Worm (Caenorhabditis elegans): ENCODE results near the gene C11G10.1.

The C11G10.1 gene

ce11 chrX:15188986-15189675 lies 30.6 kb upstream of the C11G10.1 start (continued):
- TF ChIP-seq blmp-1 (tag; optimal IDR thresholded peaks at IDR 0.05) (no peak), hlh-17 (GFP tag; optimal IDR thresholded peaks at IDR 0.05; ENCODE audit: borderline replicate concordance) (no peak), nhr-237 (tag; optimal IDR thresholded peaks at IDR 0.05) (no peak), rnt-1 (tag; optimal IDR thresholded peaks at IDR 0.05) (peak; percentile 46)

ce11 chrX:15188510-15188909 lies 30.0 kb upstream of the C11G10.1 start:
- no peak for TF ChIP-seq sup-37 (GFP tag; optimal IDR thresholded peaks at IDR 0.05)
- TF ChIP-seq nhr-90 (tag; optimal IDR thresholded peaks at IDR 0.05; ENCODE audit: poor library complexity) = no peak
- no peak for TF ChIP-seq ces-1 (GFP tag; optimal IDR thresholded peaks at IDR 0.05)
- no peak for TF ChIP-seq tlp-1 (tag; optimal IDR thresholded peaks at IDR 0.05)
- peak; percentile 14 for TF ChIP-seq nhr-47 (tag; optimal IDR thresholded peaks at IDR 0.05)
- peak; percentile 36 for TF ChIP-seq pax-3 (tag; optimal IDR thresholded peaks at IDR 0.05)
- TF ChIP-seq isw-1 (GFP tag; IDR thresholded peaks at IDR 0.05) = no peak
- no peak for TF ChIP-seq ceh-82 (tag; optimal IDR thresholded peaks at IDR 0.05)
- no peak for TF ChIP-seq ceh-63 (GFP tag; optimal IDR thresholded peaks at IDR 0.05)
- no peak for TF ChIP-seq C16A3.4 (tag; optimal IDR thresholded peaks at IDR 0.05)
- TF ChIP-seq mdl-1 (tag; optimal IDR thresholded peaks at IDR 0.05) = no peak
- TF ChIP-seq nhr-71 (tag; optimal IDR thresholded peaks at IDR 0.05) = peak; percentile 27
- TF ChIP-seq ztf-4 (tag; optimal IDR thresholded peaks at IDR 0.05) = no peak
- no peak for TF ChIP-seq C04F5.9 (tag; optimal IDR thresholded peaks at IDR 0.05)
- TF ChIP-seq nhr-85 (tag) = peak; percentile 18
- TF ChIP-seq mep-1 (tag; optimal IDR thresholded peaks at IDR 0.05) = no peak
- no peak for TF ChIP-seq nhr-76 (tag; optimal IDR thresholded peaks at IDR 0.05)
- TF ChIP-seq alr-1 (tag; optimal IDR thresholded peaks at IDR 0.05; ENCODE audit: borderline replicate concordance) = no peak
- TF ChIP-seq sox-4 (tag; optimal IDR thresholded peaks at IDR 0.05) = peak; percentile 68
- no peak for TF ChIP-seq ets-5 (GFP tag; IDR thresholded peaks at IDR 0.05)
- peak; percentile 46 for TF ChIP-seq ceh-8 (GFP tag; optimal IDR thresholded peaks at IDR 0.05)
- peak; percentile 95 for TF ChIP-seq dsc-1 (tag; optimal IDR thresholded peaks at IDR 0.05)
- no peak for TF ChIP-seq mef-2 (tag; optimal IDR thresholded peaks at IDR 0.05)
- TF ChIP-seq hlh-4 (tag; optimal IDR thresholded peaks at IDR 0.05) = no peak
- TF ChIP-seq fkh-8 (tag; optimal IDR thresholded peaks at IDR 0.05) = peak; percentile 50
- TF ChIP-seq lir-3 (tag; optimal IDR thresholded peaks at IDR 0.05; ENCODE audit: poor library complexity) = no peak
- TF ChIP-seq fkh-4 (tag; optimal IDR thresholded peaks at IDR 0.05; ENCODE audit: borderline replicate concordance) = no peak
- TF ChIP-seq fkh-10 (GFP tag; optimal IDR thresholded peaks at IDR 0.05) = no peak
- no peak for TF ChIP-seq elt-2 (tag; optimal IDR thresholded peaks at IDR 0.05)
- no peak for TF ChIP-seq snpc-4 (tag; optimal IDR thresholded peaks at IDR 0.05)
- no peak for TF ChIP-seq nhr-12 (tag; optimal IDR thresholded peaks at IDR 0.05)
- no peak for TF ChIP-seq elt-3 (tag; optimal IDR thresholded peaks at IDR 0.05)

- TF ChIP-seq lin-35 (GFP tag; optimal IDR thresholded peaks at IDR 0.05) (peak; percentile 77 to 90), pqm-1 (tag; optimal IDR thresholded peaks at IDR 0.05) (peak; percentile 44), nhr-77 (tag; optimal IDR thresholded peaks at IDR 0.05) (peak; percentile 90), hpl-2 (GFP tag; optimal IDR thresholded peaks at IDR 0.05) (peak; percentile 73), lsy-2 (tag; optimal IDR thresholded peaks at IDR 0.05) (peak; percentile 86 to 89), nhr-71 (tag; optimal IDR thresholded peaks at IDR 0.05) (peak; percentile 94), unc-98 (GFP tag; IDR thresholded peaks at IDR 0.05) (no peak), nhr-12 (tag; optimal IDR thresholded peaks at IDR 0.05) (no peak), unc-130 (tag; optimal IDR thresholded peaks at IDR 0.05) (peak; percentile 78), jun-1 (tag; optimal IDR thresholded peaks at IDR 0.05) (peak; percentile 84), ceh-90 (tag; optimal IDR thresholded peaks at IDR 0.05) (no peak), hlh-17 (GFP tag; optimal IDR thresholded peaks at IDR 0.05; ENCODE audit: borderline replicate concordance) (no peak), nhr-84 (tag; optimal IDR thresholded peaks at IDR 0.05) (no peak), zip-4 (GFP tag; optimal IDR thresholded peaks at IDR 0.05) (peak; percentile 85), lin-15B (tag; optimal IDR thresholded peaks at IDR 0.05) (peak; percentile 52), nhr-28 (tag; optimal IDR thresholded peaks at IDR 0.05) (no peak), unc-62 (GFP tag; optimal IDR thresholded peaks at IDR 0.05) (no peak), vab-15 (tag; optimal IDR thresholded peaks at IDR 0.05) (no peak), rnt-1 (tag; optimal IDR thresholded peaks at IDR 0.05) (peak; percentile 95), nhr-90 (tag; optimal IDR thresholded peaks at IDR 0.05; ENCODE audit: poor library complexity) (peak; percentile 95)
Observed at ce11 chrX:15181454-15181853, 22.9 kb upstream of the C11G10.1 start, which contains the start of gene pkhm-2. Gene pkhm-2 (minus strand): TSS chrX:15181465.
